Worm (Caenorhabditis elegans) whole organism, L4 larva: Measurements from ENCODE around the gene dgn-1.
A peak's percentile ranks its signal among the peaks of the same experiment; 100 is the strongest.

Experiments
- D1046.2 ChIP-seq: fragments of 200-800 bp; sonication (Bioruptor generic); IDR thresholded peaks from 2 replicates; pipeline ENCODE4 v1.3.6; 2022; ENCODE audit warnings: missing genetic modification characterization, missing compliant biosample characterization
- F37D6.2 ChIP-seq: sonication (generic microtip); optimal IDR thresholded peaks from 2 replicates; lab custom pipeline; 2016; ENCODE audit warnings: mild to moderate bottlenecking, missing genetic modification characterization, missing compliant biosample characterization
- R02D3.7 ChIP-seq: fragments of 150-350 bp; sonication (generic microtip); optimal IDR thresholded peaks from 3 replicates; lab custom pipeline; 2014; ENCODE audit warnings: missing biosample characterization, missing genetic modification characterization
- T20F7.1 ChIP-seq: fragments of 200-800 bp; sonication (Bioruptor generic); optimal IDR thresholded peaks from 2 replicates; lab custom pipeline; 2018; ENCODE audit warnings: mild to moderate bottlenecking, missing genetic modification characterization, missing compliant biosample characterization
- Y48G9A.11 ChIP-seq: fragments of 200-800 bp; sonication (Bioruptor generic); IDR thresholded peaks from 2 replicates; pipeline ENCODE4 v1.3.6; 2022; ENCODE audit warnings: missing genetic modification reagents, missing genetic modification characterization, missing compliant biosample characterization
- Y5F2A.4 ChIP-seq: fragments of 200-800 bp; sonication (Bioruptor generic); optimal IDR thresholded peaks from 2 replicates; lab custom pipeline; 2018; ENCODE audit warnings: mild to moderate bottlenecking, missing genetic modification characterization, missing compliant biosample characterization
- Y75B8A.6 ChIP-seq: fragments of 200-800 bp; sonication (Bioruptor generic); IDR thresholded peaks from 2 replicates; pipeline ENCODE4 v1.3.6; 2022; ENCODE audit warnings: missing genetic modification reagents, missing genetic modification characterization, missing compliant biosample characterization
- ZK546.5 ChIP-seq, 2 experiments: sonication (generic microtip); optimal IDR thresholded peaks; 2 replicates each; lab custom pipeline; 2017; ENCODE audit warnings: missing biosample characterization in 2 of 2, missing genetic modification characterization in 2 of 2
- aha-1 ChIP-seq: fragments of 150-350 bp; peaks from one replicate; lab custom pipeline; 2014; ENCODE audit warnings: missing biosample characterization, missing genetic modification characterization
- ama-1 ChIP-seq: fragments of 150-350 bp; optimal IDR thresholded peaks from 2 replicates; lab custom pipeline; 2014; ENCODE audit warnings: inconsistent platforms, mixed read lengths
- arid-1 ChIP-seq: fragments of 200-800 bp; sonication (Bioruptor generic); conservative IDR thresholded peaks from 2 replicates; pipeline ENCODE4 v1.3.6; 2022; ENCODE audit warnings: missing genetic modification reagents, missing genetic modification characterization, missing compliant biosample characterization
- ceh-28 ChIP-seq: fragments of 150-350 bp; optimal IDR thresholded peaks from 2 replicates; lab custom pipeline; 2014; ENCODE audit warnings: missing biosample characterization, missing genetic modification reagents, missing genetic modification characterization
- ces-1 ChIP-seq: fragments of 150-350 bp; sonication (generic microtip); optimal IDR thresholded peaks from 4 replicates; lab custom pipeline; 2014; ENCODE audit warnings: missing biosample characterization, missing genetic modification reagents, missing genetic modification characterization
- ctbp-1 ChIP-seq: fragments of 200-800 bp; sonication (Bioruptor generic); IDR thresholded peaks from 2 replicates; pipeline ENCODE4 v1.3.6; 2022; ENCODE audit warnings: missing genetic modification reagents, missing genetic modification characterization, missing compliant biosample characterization
- daf-16 ChIP-seq, 3 experiments: sonication (generic microtip); optimal IDR thresholded peaks; 2 replicates each; lab custom pipeline; 2016 to 2017; ENCODE audit warnings: missing genetic modification characterization in 3 of 3, missing genetic modification reagents in 3 of 3, mild to moderate bottlenecking in 2 of 3, missing compliant biosample characterization in 2 of 3, missing biosample characterization in 1 of 3, moderate library complexity in 1 of 3
- daf-8 ChIP-seq: fragments of 200-800 bp; sonication (Bioruptor generic); IDR thresholded peaks from 2 replicates; pipeline ENCODE4 v1.3.6; 2022; ENCODE audit warnings: missing genetic modification characterization, missing compliant biosample characterization
- dmd-6 ChIP-seq: fragments of 200-800 bp; sonication (Bioruptor generic); IDR thresholded peaks from 2 replicates; pipeline ENCODE4 v1.3.6; 2022; ENCODE audit warnings: missing genetic modification reagents, missing genetic modification characterization, missing compliant biosample characterization
- dmd-9 ChIP-seq: fragments of 200-800 bp; sonication (Bioruptor generic); IDR thresholded peaks from 2 replicates; pipeline ENCODE4 v1.3.6; 2022; ENCODE audit warnings: missing genetic modification reagents, missing genetic modification characterization, missing compliant biosample characterization
- duxl-1 ChIP-seq: sonication (generic microtip); optimal IDR thresholded peaks from 2 replicates; lab custom pipeline; 2016; ENCODE audit warnings: mild to moderate bottlenecking, missing genetic modification characterization, moderate library complexity, missing compliant biosample characterization; ENCODE audit not compliant: poor library complexity
- egl-27 ChIP-seq: sonication (generic microtip); optimal IDR thresholded peaks from 3 replicates; lab custom pipeline; 2017; ENCODE audit warnings: missing biosample characterization, missing genetic modification reagents, missing genetic modification characterization
- egl-43 ChIP-seq: fragments of 200-800 bp; sonication (Bioruptor generic); IDR thresholded peaks from 2 replicates; pipeline ENCODE4 v1.3.6; 2022; ENCODE audit warnings: missing genetic modification reagents, missing genetic modification characterization, missing compliant biosample characterization
- fos-1 ChIP-seq: fragments of 150-350 bp; optimal IDR thresholded peaks from 2 replicates; lab custom pipeline; 2014; ENCODE audit warnings: missing biosample characterization, missing genetic modification characterization
- lin-13 ChIP-seq: fragments of 150-350 bp; optimal IDR thresholded peaks from 2 replicates; lab custom pipeline; 2014; ENCODE audit warnings: missing biosample characterization, missing genetic modification reagents, missing genetic modification characterization
- lin-15B ChIP-seq: fragments of 150-350 bp; sonication (generic microtip); optimal IDR thresholded peaks from 3 replicates; lab custom pipeline; 2014; ENCODE audit warnings: missing biosample characterization, missing genetic modification characterization
- lin-29 ChIP-seq: fragments of 200-800 bp; sonication (Bioruptor generic); IDR thresholded peaks from 2 replicates; pipeline ENCODE4 v1.3.6; 2022; ENCODE audit warnings: missing genetic modification reagents, missing genetic modification characterization, missing compliant biosample characterization
- lin-38 ChIP-seq: fragments of 200-800 bp; sonication (Bioruptor generic); IDR thresholded peaks from 2 replicates; pipeline ENCODE4 v1.3.6; 2022; ENCODE audit warnings: missing genetic modification reagents, missing genetic modification characterization, missing compliant biosample characterization
- lir-3 ChIP-seq: sonication (generic microtip); optimal IDR thresholded peaks from 2 replicates; lab custom pipeline; 2016; ENCODE audit warnings: mild to moderate bottlenecking, missing genetic modification characterization, missing compliant biosample characterization
- madf-5 ChIP-seq, 2 experiments: fragments of 200-800 bp; sonication (Bioruptor generic); IDR thresholded peaks; 2 replicates each; pipeline ENCODE4 v1.3.6; 2022; ENCODE audit warnings: missing compliant biosample characterization in 2 of 2, missing genetic modification characterization in 2 of 2
- madf-9 ChIP-seq: fragments of 200-800 bp; sonication (Bioruptor generic); conservative IDR thresholded peaks from 2 replicates; pipeline ENCODE4 v1.3.6; 2022; ENCODE audit warnings: missing genetic modification reagents, missing genetic modification characterization, missing compliant biosample characterization
- mdl-1 ChIP-seq, 2 experiments: fragments of 150-350 bp in 1 of 2; sonication (generic microtip) in 1 of 2; optimal IDR thresholded peaks; 2 replicates each; lab custom pipeline; 2014 to 2017; ENCODE audit warnings: missing biosample characterization in 2 of 2, missing genetic modification characterization in 2 of 2
- mes-2 ChIP-seq: sonication (generic microtip); optimal IDR thresholded peaks from 2 replicates; lab custom pipeline; 2016; ENCODE audit warnings: missing genotype, mild to moderate bottlenecking, missing genetic modification characterization, missing compliant biosample characterization; ENCODE audit not compliant: poor library complexity, severe bottlenecking
- mxl-2 ChIP-seq: fragments of 200-800 bp; sonication (Bioruptor generic); conservative IDR thresholded peaks from 2 replicates; pipeline ENCODE4 v1.3.6; 2022; ENCODE audit warnings: missing genetic modification reagents, missing genetic modification characterization, missing compliant biosample characterization
- nhr-10 ChIP-seq: fragments of 150-350 bp; optimal IDR thresholded peaks from 2 replicates; lab custom pipeline; 2014; ENCODE audit warnings: missing biosample characterization, missing genetic modification characterization
- nhr-11 ChIP-seq: fragments of 150-350 bp; optimal IDR thresholded peaks from 2 replicates; lab custom pipeline; 2014; ENCODE audit warnings: missing biosample characterization, missing genetic modification characterization
- nhr-237 ChIP-seq: sonication (generic microtip); optimal IDR thresholded peaks from 2 replicates; lab custom pipeline; 2017; ENCODE audit warnings: missing biosample characterization, missing genetic modification characterization
- nhr-25 ChIP-seq: sonication (generic microtip); optimal IDR thresholded peaks from 2 replicates; lab custom pipeline; 2017; ENCODE audit warnings: missing genetic modification characterization, mild to moderate bottlenecking, missing compliant biosample characterization, antibody characterized with exemption, moderate library complexity, borderline replicate concordance; ENCODE audit not compliant: insufficient read depth
- nhr-41 ChIP-seq: fragments of 200-800 bp; sonication (Bioruptor generic); IDR thresholded peaks from 2 replicates; pipeline ENCODE4 v1.3.6; 2022; ENCODE audit warnings: missing genetic modification reagents, missing genetic modification characterization, missing compliant biosample characterization
- nhr-42 ChIP-seq: fragments of 200-800 bp; sonication (Bioruptor generic); IDR thresholded peaks from 2 replicates; pipeline ENCODE4 v1.3.6; 2022; ENCODE audit warnings: missing genetic modification characterization, missing compliant biosample characterization
- nhr-48 ChIP-seq: sonication (generic microtip); optimal IDR thresholded peaks from 2 replicates; lab custom pipeline; 2016; ENCODE audit warnings: mild to moderate bottlenecking, missing genetic modification characterization, missing compliant biosample characterization
- nhr-6 ChIP-seq: fragments of 150-350 bp; optimal IDR thresholded peaks from 2 replicates; lab custom pipeline; 2014; ENCODE audit warnings: missing biosample characterization, missing genetic modification characterization
- nhr-76 ChIP-seq: fragments of 150-350 bp; optimal IDR thresholded peaks from 2 replicates; lab custom pipeline; 2014; ENCODE audit warnings: missing biosample characterization, missing genetic modification characterization
- pha-4 ChIP-seq, 2 experiments: fragments of 150-350 bp in 1 of 2; fragments of 200-800 bp in 1 of 2; sonication (Bioruptor generic) in 1 of 2; IDR thresholded peaks in 1 of 2; optimal IDR thresholded peaks in 1 of 2; 2 replicates each; pipeline versions ENCODE4 v1.3.6 to Lab custom; 2014 to 2022; ENCODE audit warnings: missing genetic modification characterization in 2 of 2, missing genetic modification reagents in 2 of 2, missing biosample characterization in 1 of 2, missing compliant biosample characterization in 1 of 2
- pqm-1 ChIP-seq: sonication (generic microtip); optimal IDR thresholded peaks from 2 replicates; lab custom pipeline; 2017; ENCODE audit warnings: missing biosample characterization, missing genetic modification characterization
- saeg-2 ChIP-seq: fragments of 200-800 bp; sonication (Bioruptor generic); IDR thresholded peaks from 2 replicates; pipeline ENCODE4 v1.3.6; 2022; ENCODE audit warnings: missing genetic modification reagents, missing genetic modification characterization, missing compliant biosample characterization
- sdz-12 ChIP-seq: fragments of 200-800 bp; sonication (Bioruptor generic); optimal IDR thresholded peaks from 2 replicates; lab custom pipeline; 2018; ENCODE audit warnings: mild to moderate bottlenecking, missing genetic modification characterization, missing compliant biosample characterization
- snpc-1.2 ChIP-seq: fragments of 200-800 bp; sonication (Bioruptor generic); IDR thresholded peaks from 2 replicates; pipeline ENCODE4 v1.3.6; 2022; ENCODE audit warnings: missing genetic modification reagents, missing genetic modification characterization, missing compliant biosample characterization
- snpc-4 ChIP-seq: fragments of 150-350 bp; optimal IDR thresholded peaks from 2 replicates; lab custom pipeline; 2014; ENCODE audit warnings: missing biosample characterization, missing genetic modification characterization
- spr-1 ChIP-seq: sonication (generic microtip); optimal IDR thresholded peaks from 2 replicates; lab custom pipeline; 2016; ENCODE audit warnings: mild to moderate bottlenecking, missing genetic modification characterization, missing compliant biosample characterization
- unc-39 ChIP-seq: sonication (generic microtip); optimal IDR thresholded peaks from 2 replicates; lab custom pipeline; 2017; ENCODE audit warnings: missing biosample characterization, missing genetic modification characterization
- zfp-2 ChIP-seq: sonication (generic microtip); optimal IDR thresholded peaks from 2 replicates; lab custom pipeline; 2016; ENCODE audit warnings: mild to moderate bottlenecking, missing genetic modification characterization, missing compliant biosample characterization
- ztf-11 ChIP-seq: fragments of 150-350 bp; optimal IDR thresholded peaks from 2 replicates; lab custom pipeline; 2014; ENCODE audit warnings: missing biosample characterization, missing genetic modification characterization
- ztf-7 ChIP-seq: fragments of 150-350 bp; optimal IDR thresholded peaks from 2 replicates; lab custom pipeline; 2014; ENCODE audit warnings: missing biosample characterization, missing genetic modification characterization

The dgn-1 gene

DNA sequence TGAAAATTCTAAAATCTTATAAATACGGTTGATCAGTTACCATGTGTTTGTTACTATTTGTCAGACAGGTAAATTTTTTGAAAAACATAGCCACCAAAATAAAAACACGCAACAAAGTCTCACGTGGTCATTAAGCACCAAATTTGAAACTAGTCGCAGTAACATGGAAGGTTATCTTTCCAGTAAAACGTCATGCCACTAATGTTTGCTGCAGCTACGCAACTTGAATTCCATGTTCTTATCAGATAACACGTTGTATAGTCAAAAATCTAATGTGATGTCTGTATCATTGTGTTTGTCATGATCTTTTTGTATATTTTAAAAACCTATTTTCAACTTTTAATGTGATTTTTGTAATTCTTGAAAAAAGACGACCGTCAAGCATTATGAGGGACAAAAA lies 27.0 kb downstream of the dgn-1 start (continued):
- TF ChIP-seq nhr-42 (GFP tag; lab: Robert Waterston, UW) (no peak), lin-29 (GFP tag; lab: Robert Waterston, UW) (no peak), nhr-76 (tag; lab: Kevin White, UChicago) (no peak), mxl-2 (GFP tag; lab: Robert Waterston, UW) (no peak), D1046.2 (GFP tag; lab: Robert Waterston, UW) (no peak), unc-39 (no peak), R02D3.7 (tag; lab: Kevin White, UChicago) (no peak), dmd-6 (peak; percentile 79), daf-16 (GFP tag; optimal IDR thresholded peaks at IDR 0.05; lab: Kevin White, UChicago) (no peak), daf-16 (tag; optimal IDR thresholded peaks at IDR 0.05; lab: Kevin White, UChicago) (peak; percentile 90), nhr-25 (no peak), sdz-12 (GFP tag; lab: Kevin White, UChicago) (no peak), Y75B8A.6 (GFP tag; lab: Robert Waterston, UW) (no peak), nhr-6 (tag; lab: Kevin White, UChicago) (no peak), dmd-9 (GFP tag; lab: Robert Waterston, UW) (no peak), pqm-1 (tag; lab: Kevin White, UChicago) (peak; percentile 79), madf-9 (no peak), Y48G9A.11 (GFP tag; lab: Robert Waterston, UW) (no peak), snpc-4 (no peak), ztf-7 (peak; percentile 24), ZK546.5 (tag; optimal IDR thresholded peaks at IDR 0.05; lab: Kevin White, UChicago) (no peak), lin-13 (no peak), lin-15B (no peak), lir-3 (no peak), lin-38 (GFP tag; lab: Robert Waterston, UW) (no peak), ceh-28 (tag; lab: Kevin White, UChicago) (no peak), fos-1 (no peak), spr-1 (tag; lab: Kevin White, UChicago) (no peak), mes-2 (no peak), Y5F2A.4 (GFP tag; lab: Kevin White, UChicago) (no peak), zfp-2 (tag; lab: Kevin White, UChicago) (no peak), T20F7.1 (GFP tag; lab: Kevin White, UChicago) (no peak), duxl-1 (no peak), saeg-2 (GFP tag; lab: Robert Waterston, UW) (no peak), arid-1 (GFP tag; lab: Robert Waterston, UW) (no peak), nhr-41 (GFP tag; lab: Robert Waterston, UW) (no peak), pha-4 (GFP tag; IDR thresholded peaks at IDR 0.05; lab: Robert Waterston, UW) (no peak), pha-4 (tag; optimal IDR thresholded peaks at IDR 0.05; lab: Kevin White, UChicago) (no peak), madf-5 (GFP tag; IDR thresholded peaks at IDR 0.05; lab: Robert Waterston, UW) (no peak), nhr-10 (tag; lab: Kevin White, UChicago) (no peak), daf-8 (GFP tag; lab: Robert Waterston, UW) (no peak), ces-1 (GFP tag; lab: Kevin White, UChicago) (no peak), nhr-237 (tag; lab: Kevin White, UChicago) (no peak), egl-27 (no peak), nhr-48 (tag; lab: Kevin White, UChicago) (peak; percentile 43), ama-1 (lab: Kevin White, UChicago) (no peak), egl-43 (GFP tag; lab: Robert Waterston, UW) (no peak), aha-1 (no peak), mdl-1 (tag; optimal IDR thresholded peaks at IDR 0.05; lab: Kevin White, UChicago) (peak in 1 of 2 experiments; percentile 73), F37D6.2 (no peak), ztf-11 (tag; lab: Kevin White, UChicago) (no peak), nhr-11 (tag; lab: Kevin White, UChicago) (no peak), snpc-1.2 (GFP tag; lab: Robert Waterston, UW) (no peak), ctbp-1 (GFP tag; lab: Robert Waterston, UW) (no peak)
